Fruit fly (Drosophila melanogaster): ENCODE results near the gene dsx-c73A.

dm6 chr3L:16493717-16494116 is 42.0 kb upstream of the dsx-c73A start:
- TF ChIP-seq CG32121 (GFP tag; IDR thresholded peaks at IDR 0.05) (no peak), CG8159 (tag; optimal IDR thresholded peaks at IDR 0.05) (no peak), CG12605 (GFP tag; IDR thresholded peaks at IDR 0.05) (no peak), CG8301 (tag; optimal IDR thresholded peaks at IDR 0.05) (no peak), D1 (tag; optimal IDR thresholded peaks at IDR 0.05) (no peak)
